Worm (Caenorhabditis elegans) whole organism, L4 larva: ENCODE data around the gene T05B4.10.

ENCODE experiments used
- F37D6.2 ChIP-seq: sonication (generic microtip); optimal IDR thresholded peaks from 2 replicates; lab custom pipeline; 2016; ENCODE audit warnings: mild to moderate bottlenecking, missing genetic modification characterization, missing compliant biosample characterization
- F49E8.2 ChIP-seq: sonication (generic microtip); optimal IDR thresholded peaks from 2 replicates; lab custom pipeline; 2016; ENCODE audit warnings: missing compliant biosample characterization, mild to moderate bottlenecking, missing genetic modification characterization, borderline replicate concordance
- Y105C5A.15 ChIP-seq: fragments of 200-800 bp; sonication (Bioruptor generic); IDR thresholded peaks from 2 replicates; pipeline ENCODE4 v1.3.6; 2022; ENCODE audit warnings: missing genetic modification characterization, missing compliant biosample characterization
- attf-4 ChIP-seq: sonication (generic microtip); optimal IDR thresholded peaks from 3 replicates; lab custom pipeline; 2017; ENCODE audit warnings: missing biosample characterization, missing genetic modification characterization
- ceh-28 ChIP-seq: fragments of 150-350 bp; optimal IDR thresholded peaks from 2 replicates; lab custom pipeline; 2014; ENCODE audit warnings: missing biosample characterization, missing genetic modification reagents, missing genetic modification characterization
- daf-12 ChIP-seq: fragments of 150-350 bp; optimal IDR thresholded peaks from 2 replicates; lab custom pipeline; 2014; ENCODE audit warnings: missing biosample characterization, missing genetic modification reagents, missing genetic modification characterization
- dve-1 ChIP-seq: sonication (generic microtip); optimal IDR thresholded peaks from 2 replicates; lab custom pipeline; 2017; ENCODE audit warnings: antibody characterized with exemption, mild to moderate bottlenecking, missing genetic modification characterization, missing compliant biosample characterization; ENCODE audit not compliant: insufficient read depth
- gei-8 ChIP-seq: fragments of 200-800 bp; sonication (Bioruptor generic); optimal IDR thresholded peaks from 2 replicates; lab custom pipeline; 2018; ENCODE audit warnings: mild to moderate bottlenecking, missing genetic modification characterization, missing compliant biosample characterization
- pha-4 ChIP-seq, 2 experiments: fragments of 150-350 bp in 1 of 2; fragments of 200-800 bp in 1 of 2; sonication (Bioruptor generic) in 1 of 2; IDR thresholded peaks in 1 of 2; optimal IDR thresholded peaks in 1 of 2; 2 replicates each; pipeline versions ENCODE4 v1.3.6 to Lab custom; 2014 to 2022; ENCODE audit warnings: missing genetic modification characterization in 2 of 2, missing genetic modification reagents in 2 of 2, missing biosample characterization in 1 of 2, missing compliant biosample characterization in 1 of 2
- saeg-2 ChIP-seq: fragments of 200-800 bp; sonication (Bioruptor generic); IDR thresholded peaks from 2 replicates; pipeline ENCODE4 v1.3.6; 2022; ENCODE audit warnings: missing genetic modification reagents, missing genetic modification characterization, missing compliant biosample characterization
- tra-1 ChIP-seq: fragments of 200-800 bp; sonication (Bioruptor generic); IDR thresholded peaks from 2 replicates; pipeline ENCODE4 v1.3.6; 2022; ENCODE audit warnings: missing genetic modification reagents, missing genetic modification characterization, missing compliant biosample characterization
- unc-62 ChIP-seq, 3 experiments: fragments of 150-350 bp in 1 of 3; sonication (generic microtip); optimal IDR thresholded peaks in 2 of 3; peaks in 1 of 3; 1 replicate in 1 of 3; 2 replicates in 2 of 3; lab custom pipeline; 2014 to 2017; ENCODE audit warnings: missing biosample characterization in 3 of 3, missing genetic modification characterization in 3 of 3, missing genetic modification reagents in 3 of 3, missing genotype in 1 of 3

T05B4.10 gene

ce11 chrV:4094740-4095139 is 25.8 kb downstream of the T05B4.10 start, which contains the start of gene nhr-181:
Gene nhr-181, plus strand, starts transcription at chrV:4095040.
- TF ChIP-seq daf-12, result no peak
- TF ChIP-seq ceh-28 (tag; lab: Kevin White, UChicago), result no peak
- TF ChIP-seq F37D6.2 (tag; lab: Kevin White, UChicago), result no peak
- peak in 1 of 2 experiments; percentile 27 for TF ChIP-seq unc-62 (GFP tag; optimal IDR thresholded peaks at IDR 0.05 in 1 of 2; lab: Kevin White, UChicago)
- no peak for TF ChIP-seq unc-62 (tag; optimal IDR thresholded peaks at IDR 0.05; lab: Kevin White, UChicago)
- TF ChIP-seq attf-4 (tag; lab: Kevin White, UChicago), result no peak
- TF ChIP-seq tra-1 (GFP tag; lab: Robert Waterston, UW), result no peak
- no peak for TF ChIP-seq saeg-2 (GFP tag; lab: Robert Waterston, UW)
- TF ChIP-seq dve-1 (tag; lab: Kevin White, UChicago), result no peak
- TF ChIP-seq, all 104 proteins: peak for 1

ce11 chrV:4082952-4083351 is 37.6 kb downstream of the T05B4.10 start, which contains the start of gene F38H12.5:
Gene F38H12.5, minus strand, starts transcription at chrV:4083052.
- peak in 1 of 2 experiments; percentile 8 for TF ChIP-seq unc-62 (GFP tag; optimal IDR thresholded peaks at IDR 0.05 in 1 of 2; lab: Kevin White, UChicago)
- TF ChIP-seq unc-62 (tag; optimal IDR thresholded peaks at IDR 0.05; lab: Kevin White, UChicago), result no peak
- TF ChIP-seq gei-8 (GFP tag; lab: Kevin White, UChicago), result no peak

ce11 chrV:4081283-4081682 is 39.2 kb downstream of the T05B4.10 start, which contains the start of gene srh-211:
Gene srh-211, minus strand, starts transcription at chrV:4081383.
- TF ChIP-seq Y105C5A.15 (GFP tag; lab: Robert Waterston, UW), result no peak

ce11 chrV:4080546-4080945 is 40.0 kb downstream of the T05B4.10 start:
- peak in 1 of 2 experiments; percentile 93 for TF ChIP-seq unc-62 (GFP tag; optimal IDR thresholded peaks at IDR 0.05 in 1 of 2; lab: Kevin White, UChicago)
- no peak for TF ChIP-seq unc-62 (tag; optimal IDR thresholded peaks at IDR 0.05; lab: Kevin White, UChicago)
- no peak for TF ChIP-seq pha-4 (GFP tag; IDR thresholded peaks at IDR 0.05; lab: Robert Waterston, UW)
- TF ChIP-seq pha-4 (tag; optimal IDR thresholded peaks at IDR 0.05; lab: Kevin White, UChicago), result no peak

DNA sequence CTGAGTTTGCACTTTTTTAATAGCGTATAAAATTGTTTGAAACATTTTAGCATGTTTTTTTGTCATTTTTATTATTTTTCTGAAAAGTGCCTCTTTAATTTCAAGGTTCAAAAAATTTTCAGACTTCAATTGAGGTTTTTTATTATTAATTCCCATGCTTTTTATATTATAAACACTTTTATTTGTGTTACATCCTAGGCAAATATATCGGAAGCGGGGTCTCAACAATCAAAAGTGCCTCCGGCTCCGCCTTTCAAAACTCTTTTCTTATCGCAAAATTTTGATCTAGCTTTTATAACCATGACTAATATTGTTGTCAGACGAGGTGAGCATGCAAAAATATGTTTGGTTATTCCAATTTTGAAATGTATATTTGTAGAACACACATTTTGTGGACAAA is 47.1 kb downstream of the T05B4.10 start, which contains the start of gene otpl-2:
Gene otpl-2, plus strand, starts transcription at position 301 of the 400 bp plus-strand sequence.
- no peak for TF ChIP-seq F49E8.2
